Fruit fly (Drosophila melanogaster) whole organism, pupa: ENCODE results near the gene vvl.

Experiments
- CG10348 ChIP-seq: fragments of 200-800 bp; sonication (Bioruptor generic); IDR thresholded peaks from 2 replicates; pipeline ENCODE4 v1.3.6; 2022; ENCODE audit warnings: missing biosample characterization, missing genetic modification characterization
- CG14655 ChIP-seq: fragments of 200-800 bp; sonication (Bioruptor generic); optimal IDR thresholded peaks from 3 replicates; lab custom pipeline; 2017; ENCODE audit warnings: mild to moderate bottlenecking, missing biosample characterization, missing genetic modification reagents, missing genetic modification characterization
- CG34367 ChIP-seq: fragments of 200-800 bp; sonication (Bioruptor generic); optimal IDR thresholded peaks from 2 replicates; lab custom pipeline; 2018; ENCODE audit warnings: missing biosample characterization, mild to moderate bottlenecking, missing genetic modification characterization
- CG4496 ChIP-seq: fragments of 200-800 bp; sonication (Bioruptor generic); IDR thresholded peaks from 3 replicates; pipeline ENCODE4 v1.3.6; 2022; ENCODE audit warnings: missing biosample characterization, missing genetic modification characterization
- CG8159 ChIP-seq: fragments of 200-800 bp; sonication (Bioruptor generic); optimal IDR thresholded peaks from 3 replicates; lab custom pipeline; 2018; ENCODE audit warnings: missing biosample characterization, mild to moderate bottlenecking, missing genetic modification characterization, moderate library complexity
- D1 ChIP-seq: fragments of 200-800 bp; sonication (Bioruptor generic); optimal IDR thresholded peaks from 2 replicates; lab custom pipeline; 2018; ENCODE audit warnings: missing biosample characterization, mild to moderate bottlenecking, missing genetic modification characterization, moderate library complexity
- EcR ChIP-seq: fragments of 200-800 bp; sonication (Bioruptor generic); optimal IDR thresholded peaks from 3 replicates; lab custom pipeline; 2019; ENCODE audit warnings: missing biosample characterization, missing genetic modification characterization, mild to moderate bottlenecking, moderate library complexity, missing genetic modification reagents
- Pif1B ChIP-seq: fragments of 200-800 bp; sonication (Bioruptor generic); optimal IDR thresholded peaks from 3 replicates; lab custom pipeline; 2016; ENCODE audit warnings: missing biosample characterization, missing genetic modification characterization
- rn ChIP-seq: fragments of 200-800 bp; sonication (Bioruptor generic); IDR thresholded peaks from 2 replicates; pipeline ENCODE4 v1.3.6; 2022; ENCODE audit warnings: missing biosample characterization, missing genetic modification characterization

DNA sequence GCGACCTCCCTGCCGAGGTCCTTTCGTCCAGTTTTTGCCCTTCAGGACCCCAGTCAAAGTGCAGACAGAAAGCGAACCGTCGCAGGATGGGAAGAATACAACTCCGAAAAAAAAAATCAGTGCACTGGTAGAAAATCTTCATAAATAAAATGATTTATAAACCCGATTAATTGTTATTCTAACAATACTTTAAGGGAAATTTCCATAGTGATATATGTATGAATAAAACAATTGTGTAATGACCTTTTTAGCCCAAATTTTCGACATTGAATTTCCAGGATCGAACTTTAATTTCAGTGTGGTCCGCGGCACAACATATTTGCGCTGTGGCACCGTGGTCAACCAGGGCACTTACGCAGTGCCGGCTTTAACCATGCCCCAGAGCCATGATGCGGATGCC lies 19.4 kb downstream of the vvl start:
- TF ChIP-seq Pif1B (GFP tag; lab: Kevin White, UChicago) (no peak), CG4496 (GFP tag; lab: Robert Waterston, UW) (no peak), CG14655 (GFP tag; lab: Kevin White, UChicago) (peak; percentile 25), EcR (GFP tag; lab: Kevin White, UChicago) (no peak), D1 (tag; lab: Kevin White, UChicago) (no peak), CG10348 (no peak), CG34367 (tag; lab: Kevin White, UChicago) (peak; percentile 17), rn (GFP tag; lab: Robert Waterston, UW) (no peak), CG8159 (tag; lab: Kevin White, UChicago) (peak; percentile 65)
